Fruit fly (Drosophila melanogaster) whole organism, embryonic: ENCODE data around the gene CG14273.

ENCODE experiments used
- Bteb2 ChIP-seq: fragments of 200-800 bp; sonication (Bioruptor generic); optimal IDR thresholded peaks from 2 replicates; lab custom pipeline; 2016; ENCODE audit warnings: missing biosample characterization, missing genetic modification characterization
- CG12155 ChIP-seq: fragments of 200-800 bp; sonication (Bioruptor generic); optimal IDR thresholded peaks from 3 replicates; lab custom pipeline; 2016; ENCODE audit warnings: missing biosample characterization, missing genetic modification characterization
- CG8478 ChIP-seq: fragments of >200 bp; optimal IDR thresholded peaks from 2 replicates; lab custom pipeline; 2018
- Doc2 ChIP-seq: fragments of 200-800 bp; sonication (Bioruptor generic); IDR thresholded peaks from 2 replicates; pipeline ENCODE4 v1.3.6; 2022; ENCODE audit warnings: missing biosample characterization, missing genetic modification characterization
- HmgD ChIP-seq: fragments of 200-800 bp; sonication (Bioruptor generic); optimal IDR thresholded peaks from 3 replicates; lab custom pipeline; 2016; ENCODE audit warnings: missing biosample characterization, missing genetic modification characterization
- az2 ChIP-seq: fragments of 200-800 bp; sonication (Bioruptor generic); optimal IDR thresholded peaks from 3 replicates; lab custom pipeline; 2016; ENCODE audit warnings: missing biosample characterization, missing genetic modification characterization
- kah ChIP-seq: fragments of 200-800 bp; sonication (Bioruptor generic); optimal IDR thresholded peaks from 2 replicates; lab custom pipeline; 2018; ENCODE audit warnings: missing biosample characterization, mild to moderate bottlenecking, missing genetic modification characterization

DNA sequence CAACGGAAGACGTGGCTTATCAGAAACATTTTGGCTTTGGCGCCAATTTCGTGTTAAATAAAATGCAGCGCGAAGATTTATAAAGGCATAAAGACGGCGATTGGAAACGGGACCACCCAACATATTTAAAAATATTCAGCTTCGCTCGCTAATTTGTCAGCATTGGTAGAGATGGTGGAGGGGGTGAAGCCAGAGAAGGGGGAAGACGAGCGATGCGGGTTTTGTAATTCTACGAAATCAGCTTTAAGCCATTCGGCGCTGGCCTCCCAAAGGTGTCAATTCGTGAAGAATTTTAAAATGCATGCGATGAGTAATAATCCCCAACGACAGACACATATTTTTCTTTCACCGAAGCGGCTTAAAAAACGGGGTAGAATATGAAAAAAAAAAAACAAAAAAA lies 48.5 kb upstream of the CG14273 start:
- TF ChIP-seq CG12155 (GFP tag; lab: Kevin White, UChicago): no peak
- TF ChIP-seq az2 (GFP tag; lab: Kevin White, UChicago): no peak
- no peak for TF ChIP-seq Doc2 (GFP tag; lab: Robert Waterston, UW)
- TF ChIP-seq Bteb2 (GFP tag; lab: Kevin White, UChicago): no peak
- no peak for TF ChIP-seq CG8478 (lab: Kevin White, UChicago)
- no peak for TF ChIP-seq kah (GFP tag; lab: Kevin White, UChicago)
- TF ChIP-seq HmgD (GFP tag; lab: Kevin White, UChicago): no peak
